Fruit fly (Drosophila melanogaster) whole organism, wandering third instar larva: ENCODE results near the gene Cp7Fb.

Experiments
- Abd-B ChIP-seq: fragments of >200 bp; optimal IDR thresholded peaks from 2 replicates; lab custom pipeline; 2017; ENCODE audit warnings: missing biosample characterization, missing genetic modification characterization
- CG32264 ChIP-seq: fragments of 200-800 bp; sonication (Bioruptor generic); optimal IDR thresholded peaks from 2 replicates; lab custom pipeline; 2016; ENCODE audit warnings: missing biosample characterization, missing genetic modification characterization
- CG9705 ChIP-seq: fragments of 200-800 bp; sonication (Bioruptor generic); optimal IDR thresholded peaks from 2 replicates; lab custom pipeline; 2018; ENCODE audit warnings: missing biosample characterization, mild to moderate bottlenecking, missing genetic modification characterization
- CrebA ChIP-seq: fragments of 200-800 bp; sonication (Bioruptor generic); optimal IDR thresholded peaks from 2 replicates; lab custom pipeline; 2016; ENCODE audit warnings: missing biosample characterization, mild to moderate bottlenecking, missing genetic modification characterization, borderline replicate concordance
- Dfd ChIP-seq: fragments of >200 bp; optimal IDR thresholded peaks from 2 replicates; lab custom pipeline; 2017; ENCODE audit warnings: missing biosample characterization, missing genetic modification characterization
- Dif ChIP-seq: fragments of 200-275, 200-300 bp; sonication (Bioruptor generic); optimal IDR thresholded peaks from 2 replicates; lab custom pipeline; 2018; ENCODE audit warnings: missing biosample characterization, missing genetic modification characterization; ENCODE audit not compliant: partially characterized antibody
- GATAd ChIP-seq: sonication (Bioruptor generic); optimal IDR thresholded peaks from 2 replicates; lab custom pipeline; 2016; ENCODE audit warnings: missing biosample characterization, missing genetic modification characterization
- HLH106 ChIP-seq: fragments of 200-800 bp; optimal IDR thresholded peaks from 3 replicates; lab custom pipeline; 2019; ENCODE audit warnings: missing biosample characterization, mild to moderate bottlenecking, missing genetic modification characterization, moderate library complexity
- Hnf4 ChIP-seq: fragments of 200-800 bp; sonication (Bioruptor generic); optimal IDR thresholded peaks from 2 replicates; lab custom pipeline; 2016; ENCODE audit warnings: missing biosample characterization, mild to moderate bottlenecking, missing genetic modification characterization
- Hr78 ChIP-seq: fragments of >200 bp; optimal IDR thresholded peaks from 2 replicates; lab custom pipeline; 2017; ENCODE audit warnings: missing biosample characterization, missing genetic modification characterization
- Hr83 ChIP-seq: fragments of 200-300 bp; sonication (Bioruptor generic); optimal IDR thresholded peaks from 2 replicates; lab custom pipeline; 2016; ENCODE audit warnings: missing biosample characterization, mild to moderate bottlenecking, missing genetic modification characterization, moderate library complexity; ENCODE audit not compliant: poor library complexity, severe bottlenecking
- Jra ChIP-seq: sonication (Bioruptor generic); optimal IDR thresholded peaks from 2 replicates; lab custom pipeline; 2016; ENCODE audit warnings: missing biosample characterization, missing genetic modification characterization
- Mio ChIP-seq: sonication (Bioruptor generic); optimal IDR thresholded peaks from 2 replicates; lab custom pipeline; 2016; ENCODE audit warnings: missing biosample characterization, missing genetic modification characterization
- N ChIP-seq: fragments of >200 bp; optimal IDR thresholded peaks from 2 replicates; lab custom pipeline; 2018; ENCODE audit warnings: missing biosample characterization, missing external identifiers, missing genetic modification characterization
- OdsH ChIP-seq: fragments of 200-800 bp; sonication (Bioruptor generic); optimal IDR thresholded peaks from 2 replicates; lab custom pipeline; 2016; ENCODE audit warnings: missing biosample characterization, mild to moderate bottlenecking, missing genetic modification characterization
- Rel ChIP-seq, 2 experiments: fragments of 200-800 bp; sonication (Bioruptor generic) in 1 of 2; optimal IDR thresholded peaks; 2 replicates in 1 of 2; 3 replicates in 1 of 2; lab custom pipeline; 2016 to 2019; ENCODE audit warnings: mild to moderate bottlenecking in 2 of 2, missing biosample characterization in 2 of 2, missing genetic modification characterization in 2 of 2, moderate library complexity in 1 of 2
- Sp1 ChIP-seq: fragments of 200-800 bp; sonication (Bioruptor generic); optimal IDR thresholded peaks from 3 replicates; lab custom pipeline; 2019; ENCODE audit warnings: missing biosample characterization, mild to moderate bottlenecking, missing genetic modification characterization, moderate library complexity
- Vsx2 ChIP-seq: fragments of 200-300, 225-300 bp; sonication (Bioruptor generic); optimal IDR thresholded peaks from 2 replicates; lab custom pipeline; 2018; ENCODE audit warnings: missing biosample characterization, missing genetic modification characterization; ENCODE audit not compliant: partially characterized antibody
- br ChIP-seq: fragments of 200-800 bp; sonication (Bioruptor generic); optimal IDR thresholded peaks from 2 replicates; lab custom pipeline; 2016; ENCODE audit warnings: missing biosample characterization, missing genetic modification characterization
- brk ChIP-seq: fragments of 200-800 bp; sonication (Bioruptor generic); optimal IDR thresholded peaks from 2 replicates; lab custom pipeline; 2016; ENCODE audit warnings: missing biosample characterization, mild to moderate bottlenecking, missing genetic modification characterization
- dl ChIP-seq, 2 experiments: fragments of 175-275, 200-275 bp in 1 of 2; fragments of 200-275 bp in 1 of 2; sonication (Bioruptor generic); optimal IDR thresholded peaks; lab custom pipeline; 2018; ENCODE audit warnings: mild to moderate bottlenecking in 2 of 2, missing biosample characterization in 2 of 2, missing genetic modification characterization in 2 of 2, moderate library complexity in 2 of 2; ENCODE audit not compliant: partially characterized antibody in 2 of 2, insufficient read depth in 1 of 2
- dmrt93B ChIP-seq: fragments of 200-800 bp; sonication (Bioruptor generic); optimal IDR thresholded peaks from 2 replicates; lab custom pipeline; 2018; ENCODE audit warnings: missing biosample characterization, mild to moderate bottlenecking, missing genetic modification characterization
- ey ChIP-seq: fragments of 200-800 bp; sonication (Bioruptor generic); optimal IDR thresholded peaks from 2 replicates; lab custom pipeline; 2016; ENCODE audit warnings: missing biosample characterization, missing genetic modification characterization
- foxo ChIP-seq, 2 experiments: fragments of 200-800 bp; sonication (Bioruptor generic); optimal IDR thresholded peaks; 2 replicates in 1 of 2; 3 replicates in 1 of 2; lab custom pipeline; 2016 to 2017; ENCODE audit warnings: missing biosample characterization in 2 of 2, missing genetic modification characterization in 2 of 2
- fru ChIP-seq: fragments of 200-800 bp; sonication (Bioruptor generic); optimal IDR thresholded peaks from 3 replicates; lab custom pipeline; 2016; ENCODE audit warnings: missing biosample characterization, mild to moderate bottlenecking, missing genetic modification characterization
- h ChIP-seq: fragments of 200-800 bp; sonication (Bioruptor generic); optimal IDR thresholded peaks from 3 replicates; lab custom pipeline; 2016; ENCODE audit warnings: missing biosample characterization, mild to moderate bottlenecking, missing genetic modification characterization
- lola ChIP-seq: fragments of >200 bp; optimal IDR thresholded peaks from 2 replicates; lab custom pipeline; 2017; ENCODE audit warnings: missing biosample characterization, missing genetic modification characterization
- pan ChIP-seq: fragments of >200 bp; optimal IDR thresholded peaks from 2 replicates; lab custom pipeline; 2017
- psq ChIP-seq: fragments of 200-800 bp; sonication (Bioruptor generic); optimal IDR thresholded peaks from 3 replicates; lab custom pipeline; 2017; ENCODE audit warnings: missing biosample characterization, mild to moderate bottlenecking, missing genetic modification characterization, moderate library complexity
- rgr ChIP-seq: fragments of 200-800 bp; sonication (Bioruptor generic); optimal IDR thresholded peaks from 3 replicates; lab custom pipeline; 2016; ENCODE audit warnings: missing biosample characterization, mild to moderate bottlenecking, missing genetic modification characterization
- sv ChIP-seq: fragments of 200-800 bp; sonication (Bioruptor generic); optimal IDR thresholded peaks from 3 replicates; lab custom pipeline; 2016; ENCODE audit warnings: missing biosample characterization, missing genetic modification characterization
- tai ChIP-seq: sonication (Bioruptor generic); optimal IDR thresholded peaks from 2 replicates; lab custom pipeline; 2016; ENCODE audit warnings: missing biosample characterization, missing genetic modification characterization
- usp ChIP-seq: fragments of >200 bp; optimal IDR thresholded peaks from 2 replicates; lab custom pipeline; 2017; ENCODE audit warnings: missing biosample characterization, missing genetic modification characterization
- woc ChIP-seq: sonication (Bioruptor generic); optimal IDR thresholded peaks from 2 replicates; lab custom pipeline; 2016; ENCODE audit warnings: missing biosample characterization, mild to moderate bottlenecking, missing genetic modification characterization

The Cp7Fb gene

dm6 chrX:8490291-8490975 lies 16.8 kb downstream of the Cp7Fb start:
- TF ChIP-seq Hr78 (GFP tag; lab: Kevin White, UChicago) (no peak), Dfd (GFP tag; lab: Kevin White, UChicago) (no peak), dmrt93B (GFP tag; lab: Kevin White, UChicago) (no peak), psq (GFP tag; lab: Kevin White, UChicago) (no peak), usp (GFP tag; lab: Kevin White, UChicago) (no peak), tai (GFP tag; lab: Kevin White, UChicago) (no peak), lola (GFP tag; lab: Kevin White, UChicago) (no peak), ey (GFP tag; lab: Kevin White, UChicago) (no peak), Dif (GFP tag; lab: Kevin White, UChicago) (no peak), Rel (GFP tag; optimal IDR thresholded peaks at IDR 0.05; lab: Kevin White, UChicago) (no peak), Rel (tag; optimal IDR thresholded peaks at IDR 0.05; lab: Kevin White, UChicago) (no peak), rgr (GFP tag; lab: Kevin White, UChicago) (no peak), GATAd (no peak), brk (no peak), br (no peak)

- TF ChIP-seq HLH106 (tag; lab: Kevin White, UChicago) (peak; percentile 65), Mio (GFP tag; lab: Kevin White, UChicago) (no peak), OdsH (GFP tag; lab: Kevin White, UChicago) (no peak), rgr (GFP tag; lab: Kevin White, UChicago) (peak; percentile 16), usp (GFP tag; lab: Kevin White, UChicago) (no peak), Dfd (GFP tag; lab: Kevin White, UChicago) (no peak), h (GFP tag; lab: Kevin White, UChicago) (peak; percentile 17), Abd-B (no peak), Hr83 (GFP tag; lab: Kevin White, UChicago) (no peak), ey (GFP tag; lab: Kevin White, UChicago) (peak; percentile 25), N (no peak), woc (peak; percentile 40), dmrt93B (GFP tag; lab: Kevin White, UChicago) (peak; percentile 29), fru (GFP tag; lab: Kevin White, UChicago) (peak; percentile 39), Sp1 (GFP tag; lab: Kevin White, UChicago) (peak; percentile 39), CG9705 (GFP tag; lab: Kevin White, UChicago) (no peak), Dif (GFP tag; lab: Kevin White, UChicago) (no peak), foxo (GFP tag; optimal IDR thresholded peaks at IDR 0.05; lab: Kevin White, UChicago) (peak in 1 of 2 experiments; percentile 16), Jra (GFP tag; lab: Kevin White, UChicago) (no peak), CG32264 (no peak), psq (GFP tag; lab: Kevin White, UChicago) (no peak), br (no peak)
These were observed 17.3 kb downstream of the Cp7Fb start for dm6 chrX:8490976-8491345.

- TF ChIP-seq pan = no peak
- TF ChIP-seq ey (GFP tag; lab: Kevin White, UChicago) = peak; percentile 24
- TF ChIP-seq OdsH (GFP tag; lab: Kevin White, UChicago) = peak; percentile 8
- no peak for TF ChIP-seq sv (GFP tag; lab: Kevin White, UChicago)
- TF ChIP-seq foxo (GFP tag; optimal IDR thresholded peaks at IDR 0.05; lab: Kevin White, UChicago) = peak in 1 of 2 experiments; percentile 61
- peak; percentile 23 for TF ChIP-seq woc
- TF ChIP-seq psq (GFP tag; lab: Kevin White, UChicago) = peak; percentile 47
- TF ChIP-seq Hr78 (GFP tag; lab: Kevin White, UChicago) = no peak
- peak; percentile 53 for TF ChIP-seq HLH106 (tag; lab: Kevin White, UChicago)
- TF ChIP-seq CG32264 = no peak
- TF ChIP-seq h (GFP tag; lab: Kevin White, UChicago) = peak; percentile 19
- peak; percentile 2 for TF ChIP-seq br
- no peak for TF ChIP-seq tai (GFP tag; lab: Kevin White, UChicago)
- peak; percentile 9 for TF ChIP-seq Hnf4 (GFP tag; lab: Kevin White, UChicago)
- TF ChIP-seq Sp1 (GFP tag; lab: Kevin White, UChicago) = peak; percentile 29
- peak; percentile 27 for TF ChIP-seq fru (GFP tag; lab: Kevin White, UChicago)
- TF ChIP-seq Jra (GFP tag; lab: Kevin White, UChicago) = peak; percentile 4
- peak; percentile 57 for TF ChIP-seq Hr83 (GFP tag; lab: Kevin White, UChicago)
- peak; percentile 89 for TF ChIP-seq Vsx2 (GFP tag; lab: Kevin White, UChicago)
- no peak for TF ChIP-seq dl (GFP tag; optimal IDR thresholded peaks at IDR 0.05; lab: Kevin White, UChicago; ENCODE audit: insufficient read depth in 1 of 2, partially characterized antibody in 2 of 2)
- TF ChIP-seq CrebA (GFP tag; lab: Kevin White, UChicago) = no peak
These were observed 17.9 kb downstream of the Cp7Fb start for dm6 chrX:8491452-8492046.
